Worm (Caenorhabditis elegans): Measurements from ENCODE around the gene nhr-176.

DNA sequence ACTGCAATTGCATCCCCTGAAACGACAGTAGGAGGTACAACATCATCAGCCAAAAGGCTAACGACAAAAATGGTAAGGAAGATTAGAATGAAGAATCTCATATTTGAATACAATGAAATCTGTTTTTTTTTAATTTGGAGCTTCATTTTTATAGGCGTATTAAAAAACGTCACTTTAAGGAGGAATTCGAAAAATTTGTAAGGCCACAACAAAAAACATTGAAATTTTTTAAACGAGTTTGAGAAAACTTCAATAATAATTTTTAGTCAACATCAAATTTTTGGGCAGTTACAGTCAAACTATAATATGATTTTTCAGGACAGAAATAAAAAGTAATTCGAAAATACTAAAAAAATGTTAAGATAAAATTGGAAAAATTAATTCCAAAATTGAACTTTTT is 8.3 kb upstream of the nhr-176 start, which contains the start of gene F14H3.14:
- TF ChIP-seq unc-62 (GFP tag; optimal IDR thresholded peaks at IDR 0.05) (no peak), ztf-4 (tag; optimal IDR thresholded peaks at IDR 0.05) (no peak), mab-5 (tag; optimal IDR thresholded peaks at IDR 0.05) (no peak), ceh-82 (tag; optimal IDR thresholded peaks at IDR 0.05) (no peak), egl-27 (tag; optimal IDR thresholded peaks at IDR 0.05) (no peak)
